Worm (Caenorhabditis elegans): ENCODE results near the gene C36C9.5.

- no peak for TF ChIP-seq ref-1 (GFP tag; conservative IDR thresholded peaks at IDR 0.05)
- no peak for TF ChIP-seq ztf-29 (GFP tag; IDR thresholded peaks at IDR 0.05)
- no peak for TF ChIP-seq ztf-23 (GFP tag; IDR thresholded peaks at IDR 0.05)
- TF ChIP-seq flt-1 (GFP tag; IDR thresholded peaks at IDR 0.05) = no peak
Measured at ce11 chrX:1664925-1665324, 38.8 kb downstream of the C36C9.5 start, which contains the start of gene R09H3.2.
